Fruit fly (Drosophila melanogaster) whole organism, embryonic: ENCODE results near the gene CG15536.

Source experiments
- Abd-B ChIP-seq: fragments of 200-800 bp; sonication (Bioruptor generic); optimal IDR thresholded peaks from 2 replicates; lab custom pipeline; 2018; ENCODE audit warnings: missing biosample characterization, mild to moderate bottlenecking, missing genetic modification characterization, moderate library complexity
- B-H2 ChIP-seq: fragments of 200-800 bp; sonication (Bioruptor generic); optimal IDR thresholded peaks from 2 replicates; lab custom pipeline; 2018; ENCODE audit warnings: missing biosample characterization, mild to moderate bottlenecking, missing genetic modification characterization
- BEAF-32 ChIP-seq: fragments of 200-800 bp; sonication (Bioruptor generic); optimal IDR thresholded peaks from 3 replicates; lab custom pipeline; 2017; ENCODE audit warnings: missing biosample characterization, missing genetic modification characterization, mild to moderate bottlenecking, moderate library complexity, missing genetic modification reagents
- Bdp1 ChIP-seq: fragments of 200-800 bp; sonication (Bioruptor generic); optimal IDR thresholded peaks from 3 replicates; lab custom pipeline; 2016; ENCODE audit warnings: missing biosample characterization, missing genetic modification characterization
- CG10431 ChIP-seq: fragments of 200-800 bp; sonication (Bioruptor generic); optimal IDR thresholded peaks from 3 replicates; lab custom pipeline; 2018; ENCODE audit warnings: missing biosample characterization, mild to moderate bottlenecking, missing genetic modification characterization
- CG11247 ChIP-seq: fragments of 200-800 bp; sonication (Bioruptor generic); IDR thresholded peaks from 2 replicates; pipeline ENCODE4 v1.3.6; 2022; ENCODE audit warnings: missing biosample characterization, missing genetic modification characterization
- CG12236 ChIP-seq: fragments of 200-800 bp; sonication (Bioruptor generic); optimal IDR thresholded peaks from 2 replicates; lab custom pipeline; 2016; ENCODE audit warnings: missing biosample characterization, missing genetic modification characterization
- CG15479 ChIP-seq: fragments of 200-800 bp; sonication (Bioruptor generic); optimal IDR thresholded peaks from 3 replicates; lab custom pipeline; 2019; ENCODE audit warnings: missing biosample characterization, mild to moderate bottlenecking, missing genetic modification characterization, moderate library complexity
- CG15696 ChIP-seq: fragments of 200-800 bp; sonication (Bioruptor generic); optimal IDR thresholded peaks from 2 replicates; lab custom pipeline; 2019; ENCODE audit warnings: missing biosample characterization, mild to moderate bottlenecking, missing genetic modification characterization, moderate library complexity
- CG16863 ChIP-seq: fragments of 200-800 bp; sonication (Bioruptor generic); optimal IDR thresholded peaks from 3 replicates; lab custom pipeline; 2016; ENCODE audit warnings: missing biosample characterization, missing genetic modification characterization
- CG17802 ChIP-seq: fragments of 200-800 bp; sonication (Bioruptor generic); optimal IDR thresholded peaks from 2 replicates; lab custom pipeline; 2018; ENCODE audit warnings: missing biosample characterization, mild to moderate bottlenecking, missing genetic modification characterization, moderate library complexity
- CG17829 ChIP-seq: fragments of 200-800 bp; optimal IDR thresholded peaks from 2 replicates; lab custom pipeline; 2019; ENCODE audit warnings: missing biosample characterization, mild to moderate bottlenecking, missing genetic modification characterization, moderate library complexity
- CG2678 ChIP-seq: fragments of 200-800 bp; sonication (Bioruptor generic); optimal IDR thresholded peaks from 3 replicates; lab custom pipeline; 2019; ENCODE audit warnings: missing biosample characterization, mild to moderate bottlenecking, missing genetic modification characterization, moderate library complexity
- CG31224 ChIP-seq: fragments of 200-800 bp; sonication (Bioruptor generic); IDR thresholded peaks from 2 replicates; pipeline ENCODE4 v1.3.6; 2022; ENCODE audit warnings: missing biosample characterization, missing genetic modification characterization
- CG3163 ChIP-seq: fragments of 200-800 bp; sonication (Bioruptor generic); optimal IDR thresholded peaks from 3 replicates; lab custom pipeline; 2016; ENCODE audit warnings: missing biosample characterization, missing genetic modification characterization
- CG33557 ChIP-seq: fragments of 200-800 bp; sonication (Bioruptor generic); optimal IDR thresholded peaks from 2 replicates; lab custom pipeline; 2019; ENCODE audit warnings: missing biosample characterization, mild to moderate bottlenecking, missing genetic modification characterization, moderate library complexity
- CG34376 ChIP-seq: fragments of 200-800 bp; sonication (Bioruptor generic); optimal IDR thresholded peaks from 2 replicates; lab custom pipeline; 2018; ENCODE audit warnings: missing biosample characterization, mild to moderate bottlenecking, missing genetic modification characterization
- CG3995 ChIP-seq: fragments of 200-800 bp; sonication (Bioruptor generic); optimal IDR thresholded peaks from 3 replicates; lab custom pipeline; 2016; ENCODE audit warnings: missing biosample characterization, missing genetic modification characterization
- CG4360 ChIP-seq: fragments of 200-800 bp; sonication (Bioruptor generic); IDR thresholded peaks from 2 replicates; pipeline ENCODE4 v1.3.6; 2022; ENCODE audit warnings: missing biosample characterization, missing genetic modification characterization
- CG4707 ChIP-seq: fragments of 200-800 bp; sonication (Bioruptor generic); optimal IDR thresholded peaks from 2 replicates; lab custom pipeline; 2018; ENCODE audit warnings: missing biosample characterization, mild to moderate bottlenecking, missing genetic modification characterization, moderate library complexity
- CG6175 ChIP-seq: fragments of 200-800 bp; sonication (Bioruptor generic); IDR thresholded peaks from 3 replicates; pipeline ENCODE4 v1.3.6; 2022; ENCODE audit warnings: missing biosample characterization, missing genetic modification characterization
- CG6654 ChIP-seq: fragments of 200-800 bp; sonication (Bioruptor generic); optimal IDR thresholded peaks from 2 replicates; lab custom pipeline; 2017; ENCODE audit warnings: missing biosample characterization, mild to moderate bottlenecking, missing genetic modification characterization
- CG6683 ChIP-seq: fragments of 200-800 bp; sonication (Bioruptor generic); optimal IDR thresholded peaks from 2 replicates; lab custom pipeline; 2017; ENCODE audit warnings: missing biosample characterization, mild to moderate bottlenecking, missing genetic modification characterization, missing genetic modification reagents
- CG7357 ChIP-seq: fragments of 200-800 bp; sonication (Bioruptor generic); IDR thresholded peaks from 3 replicates; pipeline ENCODE4 v1.3.6; 2022; ENCODE audit warnings: missing biosample characterization, missing genetic modification characterization
- Dp ChIP-seq: fragments of 200-800 bp; sonication (Bioruptor generic); optimal IDR thresholded peaks from 2 replicates; lab custom pipeline; 2018; ENCODE audit warnings: missing biosample characterization, mild to moderate bottlenecking, missing genetic modification characterization, moderate library complexity
- Drgx ChIP-seq: fragments of 200-800 bp; sonication (Bioruptor generic); IDR thresholded peaks from 2 replicates; pipeline ENCODE4 v1.3.6; 2022; ENCODE audit warnings: missing biosample characterization, missing genetic modification characterization
- H2.0 ChIP-seq: fragments of 200-800 bp; sonication (Bioruptor generic); IDR thresholded peaks from 2 replicates; pipeline ENCODE4 v1.3.6; 2022; ENCODE audit warnings: missing biosample characterization, missing genetic modification characterization
- Hr39 ChIP-seq: fragments of >200 bp; optimal IDR thresholded peaks from 2 replicates; lab custom pipeline; 2017
- PHDP ChIP-seq: fragments of 200-800 bp; sonication (Bioruptor generic); optimal IDR thresholded peaks from 3 replicates; lab custom pipeline; 2018; ENCODE audit warnings: missing biosample characterization, mild to moderate bottlenecking, missing genetic modification characterization, moderate library complexity
- Sin3A ChIP-seq: fragments of >200 bp; optimal IDR thresholded peaks from 2 replicates; lab custom pipeline; 2018
- ash1 ChIP-seq: fragments of 200-800 bp; sonication (Bioruptor generic); optimal IDR thresholded peaks from 2 replicates; lab custom pipeline; 2018; ENCODE audit warnings: missing biosample characterization, mild to moderate bottlenecking, missing genetic modification characterization
- dpn ChIP-seq, 2 experiments: fragments of 200-800 bp; sonication (Bioruptor generic); optimal IDR thresholded peaks; 3 replicates each; lab custom pipeline; 2016; ENCODE audit warnings: missing biosample characterization in 2 of 2, missing genetic modification characterization in 2 of 2
- grn ChIP-seq: fragments of 200-800 bp; sonication (Bioruptor generic); optimal IDR thresholded peaks from 3 replicates; lab custom pipeline; 2017; ENCODE audit warnings: missing biosample characterization, missing genetic modification characterization
- h ChIP-seq: fragments of >200 bp; optimal IDR thresholded peaks from 2 replicates; lab custom pipeline; 2017
- lmd ChIP-seq: fragments of 200-800 bp; sonication (Bioruptor generic); IDR thresholded peaks from 2 replicates; pipeline ENCODE4 v1.3.6; 2022; ENCODE audit warnings: missing biosample characterization, missing genetic modification characterization
- lov ChIP-seq, 2 experiments: fragments of 200-800 bp in 1 of 2; fragments of >200 bp in 1 of 2; sonication (Bioruptor generic) in 1 of 2; IDR thresholded peaks in 1 of 2; optimal IDR thresholded peaks in 1 of 2; 2 replicates in 1 of 2; 3 replicates in 1 of 2; pipeline versions ENCODE4 v1.3.6 to Lab custom; 2017 to 2022; ENCODE audit warnings: missing biosample characterization in 1 of 2, missing genetic modification characterization in 1 of 2
- nau ChIP-seq: fragments of 200-800 bp; sonication (Bioruptor generic); optimal IDR thresholded peaks from 3 replicates; lab custom pipeline; 2017; ENCODE audit warnings: missing biosample characterization, mild to moderate bottlenecking, missing genetic modification characterization, missing genetic modification reagents
- oc ChIP-seq: fragments of 200-800 bp; sonication (Bioruptor generic); optimal IDR thresholded peaks from 2 replicates; lab custom pipeline; 2018; ENCODE audit warnings: missing biosample characterization, mild to moderate bottlenecking, missing genetic modification characterization, moderate library complexity
- onecut ChIP-seq: fragments of 200-800 bp; sonication (Bioruptor generic); IDR thresholded peaks from 2 replicates; pipeline ENCODE4 v1.3.6; 2022; ENCODE audit warnings: missing biosample characterization, missing genetic modification characterization
- pb ChIP-seq: fragments of 200-800 bp; sonication (Bioruptor generic); optimal IDR thresholded peaks from 3 replicates; lab custom pipeline; 2016; ENCODE audit warnings: missing biosample characterization, missing genetic modification characterization
- psq ChIP-seq: fragments of 200-800 bp; sonication (Bioruptor generic); optimal IDR thresholded peaks from 2 replicates; lab custom pipeline; 2017; ENCODE audit warnings: missing biosample characterization, missing genetic modification characterization
- schlank ChIP-seq: fragments of 200-800 bp; sonication (Bioruptor generic); optimal IDR thresholded peaks from 2 replicates; lab custom pipeline; 2018; ENCODE audit warnings: missing biosample characterization, mild to moderate bottlenecking, missing genetic modification characterization
- sens ChIP-seq: fragments of 200-800 bp; sonication (Bioruptor generic); peaks from one replicate; lab custom pipeline; 2016; ENCODE audit warnings: missing biosample characterization, missing genetic modification characterization
- sim ChIP-seq: fragments of 200-800 bp; sonication (Bioruptor generic); IDR thresholded peaks from 2 replicates; pipeline ENCODE4 v1.3.6; 2022; ENCODE audit warnings: missing biosample characterization, missing genetic modification characterization
- slp2 ChIP-seq: fragments of 200-800 bp; sonication (Bioruptor generic); optimal IDR thresholded peaks from 2 replicates; lab custom pipeline; 2016; ENCODE audit warnings: missing biosample characterization, missing genetic modification characterization
- so ChIP-seq: fragments of 200-800 bp; sonication (Bioruptor generic); IDR thresholded peaks from 3 replicates; pipeline ENCODE4 v1.3.6; 2022; ENCODE audit warnings: missing biosample characterization, missing genetic modification characterization
- tap ChIP-seq: fragments of 200-800 bp; optimal IDR thresholded peaks from 3 replicates; lab custom pipeline; 2019; ENCODE audit warnings: missing biosample characterization, mild to moderate bottlenecking, missing genetic modification characterization, moderate library complexity
- tio ChIP-seq: fragments of 200-800 bp; sonication (Bioruptor generic); optimal IDR thresholded peaks from 2 replicates; lab custom pipeline; 2017; ENCODE audit warnings: missing biosample characterization, missing genetic modification characterization, inconsistent platforms
- toy ChIP-seq: fragments of 200-800 bp; sonication (Bioruptor generic); IDR thresholded peaks from 2 replicates; pipeline ENCODE4 v1.3.6; 2022; ENCODE audit warnings: missing biosample characterization, missing genetic modification characterization
- twi ChIP-seq: fragments of 200-800 bp; optimal IDR thresholded peaks from 2 replicates; lab custom pipeline; 2019; ENCODE audit warnings: missing biosample characterization, mild to moderate bottlenecking, missing genetic modification characterization, moderate library complexity
- tx ChIP-seq: fragments of 200-800 bp; sonication (Bioruptor generic); optimal IDR thresholded peaks from 2 replicates; lab custom pipeline; 2016; ENCODE audit warnings: missing biosample characterization, missing genetic modification characterization
- vnd ChIP-seq: fragments of 200-800 bp; sonication (Bioruptor generic); IDR thresholded peaks from 3 replicates; pipeline ENCODE4 v1.3.6; 2022; ENCODE audit warnings: missing biosample characterization, missing genetic modification characterization; ENCODE audit not compliant: partially characterized antibody
- yki ChIP-seq: fragments of >200 bp; optimal IDR thresholded peaks from 3 replicates; lab custom pipeline; 2018

Gene CG15536

dm6 chr3R:30423695-30424094 lies 1.3 kb downstream of the CG15536 start, which contains the start of the genes CG15535 and mRpS18C (continued):
- peak; percentile 77 for TF ChIP-seq BEAF-32 (GFP tag; lab: Kevin White, UChicago)
- TF ChIP-seq schlank = no peak
- no peak for TF ChIP-seq CG17802 (tag; lab: Kevin White, UChicago)
- peak; percentile 8 for TF ChIP-seq CG10431 (GFP tag; lab: Kevin White, UChicago)
- TF ChIP-seq tio = no peak
- no peak for TF ChIP-seq CG11247 (GFP tag; lab: Robert Waterston, UW)
- TF ChIP-seq sens (GFP tag; lab: Kevin White, UChicago) = peak; percentile 75
- no peak for TF ChIP-seq Abd-B (GFP tag; lab: Kevin White, UChicago)
- TF ChIP-seq vnd (GFP tag; lab: Robert Waterston, UW) = peak; percentile 62; the same call in 2 of the 3 replicates
- TF ChIP-seq ash1 = no peak
- no peak for TF ChIP-seq nau (GFP tag; lab: Kevin White, UChicago)
- no peak for TF ChIP-seq CG33557 (GFP tag; lab: Kevin White, UChicago)
- no peak for TF ChIP-seq CG7357 (GFP tag; lab: Robert Waterston, UW)
- no peak for TF ChIP-seq CG6683 (GFP tag; lab: Kevin White, UChicago)
- TF ChIP-seq Drgx (GFP tag; lab: Robert Waterston, UW) = no peak
- no peak for TF ChIP-seq CG31224 (GFP tag; lab: Robert Waterston, UW)
- TF ChIP-seq onecut (GFP tag; lab: Robert Waterston, UW) = peak; percentile 84
- peak; percentile 31 for TF ChIP-seq CG17829 (tag; lab: Kevin White, UChicago)
- TF ChIP-seq oc (tag; lab: Kevin White, UChicago) = no peak
- no peak for TF ChIP-seq CG6654 (GFP tag; lab: Kevin White, UChicago)
- TF ChIP-seq CG34376 (GFP tag; lab: Kevin White, UChicago) = peak; percentile 19
- TF ChIP-seq Hr39 (lab: Kevin White, UChicago) = no peak
- TF ChIP-seq lov (optimal IDR thresholded peaks at IDR 0.05; lab: Kevin White, UChicago) = no peak
- no peak for TF ChIP-seq lov (GFP tag; IDR thresholded peaks at IDR 0.05; lab: Robert Waterston, UW)
- peak; percentile 6 for TF ChIP-seq CG3995
- no peak for TF ChIP-seq tap (tag; lab: Kevin White, UChicago)
- TF ChIP-seq CG3163 = no peak
- TF ChIP-seq toy (GFP tag; lab: Robert Waterston, UW) = no peak
- no peak for TF ChIP-seq CG4707 (GFP tag; lab: Kevin White, UChicago)
- TF ChIP-seq CG15696 = no peak
- TF ChIP-seq sim = no peak
- no peak for TF ChIP-seq H2.0
- no peak for TF ChIP-seq yki (lab: Kevin White, UChicago)
- no peak for TF ChIP-seq CG4360 (GFP tag; lab: Robert Waterston, UW)
- no peak for TF ChIP-seq Bdp1
- TF ChIP-seq slp2 (GFP tag; lab: Kevin White, UChicago) = no peak
- TF ChIP-seq tx = no peak
- peak; percentile 0 for TF ChIP-seq Sin3A
- no peak for TF ChIP-seq PHDP (tag; lab: Kevin White, UChicago)
- TF ChIP-seq CG12236 (GFP tag; lab: Kevin White, UChicago) = no peak
- peak; percentile 67 for TF ChIP-seq B-H2 (GFP tag; lab: Kevin White, UChicago)
- no peak for TF ChIP-seq grn (GFP tag; lab: Kevin White, UChicago)
- TF ChIP-seq CG2678 (tag; lab: Kevin White, UChicago) = no peak
- TF ChIP-seq CG16863 (GFP tag; lab: Kevin White, UChicago) = no peak
- TF ChIP-seq so (GFP tag; lab: Robert Waterston, UW) = no peak
- no peak for TF ChIP-seq CG15479 (GFP tag; lab: Kevin White, UChicago)
- no peak for TF ChIP-seq pb (GFP tag; lab: Kevin White, UChicago)
- peak; percentile 46 for TF ChIP-seq Dp (GFP tag; lab: Kevin White, UChicago)
- TF ChIP-seq psq (GFP tag; lab: Kevin White, UChicago) = no peak
- TF ChIP-seq lmd (GFP tag; lab: Robert Waterston, UW) = no peak
- TF ChIP-seq CG6175 (GFP tag; lab: Robert Waterston, UW) = no peak
- TF ChIP-seq h = no peak
- no peak for TF ChIP-seq dpn (GFP tag; optimal IDR thresholded peaks at IDR 0.05; lab: Kevin White, UChicago)
- peak; percentile 11 for TF ChIP-seq twi (tag; lab: Kevin White, UChicago)
